Comparison of ENCODE assay signal across 1 fruit fly cellular context in the genomic region with DNA sequence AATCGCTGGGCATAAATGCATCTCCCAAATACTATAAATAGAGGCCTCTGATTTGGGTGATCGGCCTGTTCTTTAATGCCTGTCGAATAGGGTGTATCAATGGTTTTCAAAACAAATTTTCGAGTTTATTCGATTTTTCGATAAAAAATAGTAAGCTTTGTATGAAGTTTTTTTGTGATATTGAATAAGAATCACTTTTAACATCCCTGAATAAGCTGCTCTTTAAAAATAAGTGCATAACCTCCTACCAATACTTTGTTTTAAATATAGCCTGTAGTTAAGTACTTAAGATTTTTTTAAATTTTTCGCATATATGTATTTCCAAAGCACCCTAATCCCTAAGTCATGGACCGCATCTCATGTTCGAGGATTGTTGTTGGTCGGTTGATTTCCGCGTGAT.
TF ChIP-seq lines count a peak whose summit lies in the region.

No protein-coding gene starts in this region.

TF ChIP-seq in whole organism, embryonic, 481 proteins besides CTCF, POLR2A, EP300 and RAD21 (continued from another document):
- peak; percentile 72 for TF ChIP-seq CG12391 (tag; optimal IDR thresholded peaks at IDR 0.05; lab: Kevin White, UChicago)
- peak; percentile 0 for TF ChIP-seq CG11723 (GFP tag; optimal IDR thresholded peaks at IDR 0.05; lab: Kevin White, UChicago)
- TF ChIP-seq Fer1 (GFP tag; optimal IDR thresholded peaks at IDR 0.05; lab: Kevin White, UChicago) = no peak
- no peak for TF ChIP-seq H2.0 (GFP tag; IDR thresholded peaks at IDR 0.05; lab: Robert Waterston, UW)
- no peak for TF ChIP-seq B-H2 (GFP tag; optimal IDR thresholded peaks at IDR 0.05; lab: Kevin White, UChicago)
- TF ChIP-seq CG16815 (GFP tag; optimal IDR thresholded peaks at IDR 0.05; lab: Kevin White, UChicago) = no peak
- 0 out of 3 replicates have a peak, but pooled peaks have one; percentile 38 for TF ChIP-seq ci (GFP tag; IDR thresholded peaks at IDR 0.05; lab: Robert Waterston, UW)
- TF ChIP-seq dmrt11E (tag; optimal IDR thresholded peaks at IDR 0.05; lab: Kevin White, UChicago) = peak; percentile 37
- TF ChIP-seq CG1233 (GFP tag; optimal IDR thresholded peaks at IDR 0.05; lab: Kevin White, UChicago) = no peak
- TF ChIP-seq Antp (GFP tag; optimal IDR thresholded peaks at IDR 0.05; lab: Kevin White, UChicago) = no peak
- no peak for TF ChIP-seq CG12236 (GFP tag; optimal IDR thresholded peaks at IDR 0.05; lab: Kevin White, UChicago)
- TF ChIP-seq Elba2 (GFP tag; optimal IDR thresholded peaks at IDR 0.05; lab: Kevin White, UChicago) = no peak
- TF ChIP-seq Fer3 (tag; optimal IDR thresholded peaks at IDR 0.05; lab: Kevin White, UChicago) = no peak
- peak; percentile 23 for TF ChIP-seq NfI (GFP tag; optimal IDR thresholded peaks at IDR 0.05; lab: Kevin White, UChicago)
- TF ChIP-seq nau (GFP tag; optimal IDR thresholded peaks at IDR 0.05; lab: Kevin White, UChicago) = no peak
- TF ChIP-seq maf-S (GFP tag; optimal IDR thresholded peaks at IDR 0.05; lab: Kevin White, UChicago) = no peak
- no peak for TF ChIP-seq tx (GFP tag; optimal IDR thresholded peaks at IDR 0.05; lab: Kevin White, UChicago)
- TF ChIP-seq CG17829 (tag; optimal IDR thresholded peaks at IDR 0.05; lab: Kevin White, UChicago) = peak; percentile 30
- TF ChIP-seq MBD-R2 (GFP tag; IDR thresholded peaks at IDR 0.05; lab: Robert Waterston, UW) = no peak
- no peak for TF ChIP-seq croc (GFP tag; conservative IDR thresholded peaks at IDR 0.05; lab: Robert Waterston, UW)
- TF ChIP-seq run (tag; optimal IDR thresholded peaks at IDR 0.05; lab: Kevin White, UChicago) = peak; percentile 44
- no peak for TF ChIP-seq HLH54F (GFP tag; optimal IDR thresholded peaks at IDR 0.05; lab: Kevin White, UChicago)
- TF ChIP-seq prd (optimal IDR thresholded peaks at IDR 0.05; lab: Kevin White, UChicago) = no peak
- no peak for TF ChIP-seq prd (GFP tag; IDR thresholded peaks at IDR 0.05; lab: Robert Waterston, UW)
- no peak for TF ChIP-seq Dll (GFP tag; IDR thresholded peaks at IDR 0.05; lab: Robert Waterston, UW; ENCODE audit: partially characterized antibody)
- TF ChIP-seq CG34376 (GFP tag; optimal IDR thresholded peaks at IDR 0.05; lab: Kevin White, UChicago) = no peak
- TF ChIP-seq CG11247 (GFP tag; IDR thresholded peaks at IDR 0.05; lab: Robert Waterston, UW) = no peak
- TF ChIP-seq sd (tag; optimal IDR thresholded peaks at IDR 0.05; lab: Kevin White, UChicago) = no peak
- TF ChIP-seq lola (GFP tag; optimal IDR thresholded peaks at IDR 0.05; lab: Kevin White, UChicago) = peak in 1 of 3 experiments; percentile 78
- TF ChIP-seq Hr51 (GFP tag; optimal IDR thresholded peaks at IDR 0.05; lab: Kevin White, UChicago) = no peak
- no peak for TF ChIP-seq tap (tag; optimal IDR thresholded peaks at IDR 0.05; lab: Kevin White, UChicago)
- TF ChIP-seq CG13624 (GFP tag; optimal IDR thresholded peaks at IDR 0.05; lab: Kevin White, UChicago) = no peak
- no peak for TF ChIP-seq CG9609 (GFP tag; optimal IDR thresholded peaks at IDR 0.05; lab: Kevin White, UChicago)
- no peak for TF ChIP-seq Optix (GFP tag; IDR thresholded peaks at IDR 0.05; lab: Robert Waterston, UW)
- TF ChIP-seq her (GFP tag; optimal IDR thresholded peaks at IDR 0.05; lab: Kevin White, UChicago) = no peak
- peak; percentile 9 for TF ChIP-seq Ets65A (GFP tag; lab: Kevin White, UChicago)
- no peak for TF ChIP-seq CG13123 (GFP tag; optimal IDR thresholded peaks at IDR 0.05; lab: Kevin White, UChicago)
- no peak for TF ChIP-seq eve (GFP tag; optimal IDR thresholded peaks at IDR 0.05; lab: Kevin White, UChicago)
- TF ChIP-seq unpg (GFP tag; optimal IDR thresholded peaks at IDR 0.05; lab: Kevin White, UChicago) = peak; percentile 60
- TF ChIP-seq zen (tag; optimal IDR thresholded peaks at IDR 0.05; lab: Kevin White, UChicago) = no peak
- peak; percentile 18 for TF ChIP-seq Xbp1 (GFP tag; optimal IDR thresholded peaks at IDR 0.05; lab: Kevin White, UChicago)
- TF ChIP-seq az2 (GFP tag; optimal IDR thresholded peaks at IDR 0.05; lab: Kevin White, UChicago) = peak; percentile 5
- no peak for TF ChIP-seq CG12071 (GFP tag; optimal IDR thresholded peaks at IDR 0.05; lab: Kevin White, UChicago)
- TF ChIP-seq CG7987 (GFP tag; optimal IDR thresholded peaks at IDR 0.05; lab: Kevin White, UChicago) = no peak
- no peak for TF ChIP-seq CG16863 (GFP tag; optimal IDR thresholded peaks at IDR 0.05; lab: Kevin White, UChicago)
- TF ChIP-seq sob (GFP tag; IDR thresholded peaks at IDR 0.05; lab: Robert Waterston, UW) = no peak
- TF ChIP-seq aop (GFP tag; IDR thresholded peaks at IDR 0.05; lab: Robert Waterston, UW) = no peak
- TF ChIP-seq CG16813 (GFP tag; IDR thresholded peaks at IDR 0.05; lab: Robert Waterston, UW; ENCODE audit: partially characterized antibody) = no peak
- TF ChIP-seq Dbx (GFP tag; IDR thresholded peaks at IDR 0.05; lab: Robert Waterston, UW) = no peak
- no peak for TF ChIP-seq esg (GFP tag; conservative IDR thresholded peaks at IDR 0.05; lab: Robert Waterston, UW)
- no peak for TF ChIP-seq CG17912 (GFP tag; optimal IDR thresholded peaks at IDR 0.05; lab: Kevin White, UChicago)
- peak in 1 of 2 experiments; percentile 35 for TF ChIP-seq Eip74EF (GFP tag; optimal IDR thresholded peaks at IDR 0.05; lab: Kevin White, UChicago)
- TF ChIP-seq gsb (GFP tag; IDR thresholded peaks at IDR 0.05; lab: Robert Waterston, UW) = no peak
- no peak for TF ChIP-seq Hey (tag; optimal IDR thresholded peaks at IDR 0.05; lab: Kevin White, UChicago)
- no peak for TF ChIP-seq CG5245 (GFP tag; optimal IDR thresholded peaks at IDR 0.05; lab: Kevin White, UChicago)
- no peak for TF ChIP-seq Ets97D (GFP tag; optimal IDR thresholded peaks at IDR 0.05; lab: Kevin White, UChicago)
- TF ChIP-seq Atf-2 (GFP tag; optimal IDR thresholded peaks at IDR 0.05; lab: Kevin White, UChicago) = no peak
- TF ChIP-seq ewg (GFP tag; optimal IDR thresholded peaks at IDR 0.05; lab: Kevin White, UChicago) = peak; percentile 25
- TF ChIP-seq pros (GFP tag; optimal IDR thresholded peaks at IDR 0.05; lab: Kevin White, UChicago) = no peak
- TF ChIP-seq CG9876 (GFP tag; optimal IDR thresholded peaks at IDR 0.05; lab: Kevin White, UChicago) = no peak
- no peak for TF ChIP-seq Bdp1 (GFP tag; optimal IDR thresholded peaks at IDR 0.05; lab: Kevin White, UChicago)
- no peak for TF ChIP-seq Ada2b (GFP tag; IDR thresholded peaks at IDR 0.05; lab: Robert Waterston, UW)
- peak in 1 of 2 experiments; percentile 0 for TF ChIP-seq dpn (GFP tag; optimal IDR thresholded peaks at IDR 0.05; lab: Kevin White, UChicago)
- TF ChIP-seq CG1529 (GFP tag; optimal IDR thresholded peaks at IDR 0.05; lab: Kevin White, UChicago) = peak; percentile 63
- TF ChIP-seq CG3163 (GFP tag; optimal IDR thresholded peaks at IDR 0.05; lab: Kevin White, UChicago) = no peak
- TF ChIP-seq BtbVII (GFP tag; optimal IDR thresholded peaks at IDR 0.05; lab: Kevin White, UChicago) = no peak
- TF ChIP-seq CG9437 (GFP tag; optimal IDR thresholded peaks at IDR 0.05; lab: Kevin White, UChicago) = peak; percentile 8
- no peak for TF ChIP-seq GATAe (GFP tag; conservative IDR thresholded peaks at IDR 0.05; lab: Robert Waterston, UW)
- TF ChIP-seq amos (GFP tag; IDR thresholded peaks at IDR 0.05; lab: Robert Waterston, UW; ENCODE audit: partially characterized antibody) = no peak
- TF ChIP-seq CG15073 (GFP tag; optimal IDR thresholded peaks at IDR 0.05; lab: Kevin White, UChicago) = no peak
- TF ChIP-seq chif (GFP tag; optimal IDR thresholded peaks at IDR 0.05; lab: Kevin White, UChicago) = peak in 1 of 2 experiments; percentile 18
